Fruit fly (Drosophila melanogaster): ENCODE measurements around the gene bab2.

Gene bab2

DNA sequence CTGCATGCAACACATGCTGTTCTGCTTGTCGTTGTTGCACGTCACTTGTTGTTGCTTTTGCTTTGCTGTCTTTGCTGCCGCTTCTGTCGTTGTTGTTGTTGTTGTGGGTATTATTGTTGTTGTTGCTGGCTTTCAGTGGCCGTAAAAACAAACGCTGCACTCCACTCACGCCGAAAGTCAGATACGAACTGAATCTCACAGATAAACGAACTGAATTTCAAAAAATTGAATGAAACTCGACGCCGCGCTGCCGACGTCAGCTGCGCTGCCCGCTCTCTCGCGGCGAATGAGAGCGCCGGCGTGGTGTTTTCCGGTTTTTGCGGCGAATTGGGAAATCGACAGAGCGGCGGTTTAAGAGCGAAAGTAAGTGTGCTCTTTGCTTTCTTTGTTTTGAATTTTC is at the start of gene bab2:
Gene bab2 (minus strand): TSS at position 192 of the 400 bp plus-strand sequence.
- TF ChIP-seq Snoo (tag; optimal IDR thresholded peaks at IDR 0.05) (peak; percentile 12), D1 (tag; optimal IDR thresholded peaks at IDR 0.05) (no peak), EcR (GFP tag; optimal IDR thresholded peaks at IDR 0.05) (peak; percentile 35), CG15710 (tag; optimal IDR thresholded peaks at IDR 0.05) (no peak), Ets98B (GFP tag; IDR thresholded peaks at IDR 0.05) (no peak), rn (GFP tag; IDR thresholded peaks at IDR 0.05) (no peak), CG14655 (GFP tag; optimal IDR thresholded peaks at IDR 0.05) (no peak), CG4496 (GFP tag; IDR thresholded peaks at IDR 0.05) (peak; percentile 8; the same call in 1 of the 3 replicates), CG12605 (GFP tag; IDR thresholded peaks at IDR 0.05) (peak; percentile 44), fd96Ca (GFP tag; IDR thresholded peaks at IDR 0.05) (no peak), CG8159 (tag; optimal IDR thresholded peaks at IDR 0.05) (no peak), CG34367 (tag; optimal IDR thresholded peaks at IDR 0.05) (no peak), CG10348 (GFP tag; IDR thresholded peaks at IDR 0.05) (no peak), Pif1A (GFP tag; optimal IDR thresholded peaks at IDR 0.05) (no peak), CG9948 (tag; optimal IDR thresholded peaks at IDR 0.05) (no peak), CG17806 (tag; optimal IDR thresholded peaks at IDR 0.05) (no peak), CG8301 (tag; optimal IDR thresholded peaks at IDR 0.05) (no peak), CG13204 (GFP tag; optimal IDR thresholded peaks at IDR 0.05) (peak; percentile 32), gl (tag; optimal IDR thresholded peaks at IDR 0.05) (no peak), Pif1B (GFP tag; optimal IDR thresholded peaks at IDR 0.05) (no peak)

DNA sequence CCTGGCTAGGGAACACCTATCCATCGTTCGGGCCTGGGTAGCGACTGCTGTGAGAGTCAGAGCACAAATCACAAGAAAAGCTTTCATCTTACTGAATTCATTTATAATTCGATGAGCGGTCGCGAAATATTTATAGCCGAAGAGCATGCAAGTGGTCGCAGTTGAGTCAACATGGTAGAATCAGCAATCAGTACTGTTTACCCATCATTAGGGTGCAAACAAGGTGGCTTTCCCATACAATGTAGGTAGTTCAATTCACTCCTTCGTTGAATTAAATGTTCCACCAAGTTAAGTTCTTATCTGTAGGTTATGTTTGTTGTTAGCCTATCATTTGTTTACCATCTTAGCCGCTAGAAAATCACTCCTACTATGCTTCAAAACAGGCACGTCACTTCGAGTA is 41.5 kb upstream of the bab2 start, which contains the start of gene LysP:
Gene LysP (minus strand): TSS at position 101 of the 400 bp plus-strand sequence.
- TF ChIP-seq CG32121 (GFP tag; IDR thresholded peaks at IDR 0.05) (no peak), CG4496 (GFP tag; IDR thresholded peaks at IDR 0.05) (0 out of 3 replicates have a peak, but pooled peaks have one; percentile 19)

DNA sequence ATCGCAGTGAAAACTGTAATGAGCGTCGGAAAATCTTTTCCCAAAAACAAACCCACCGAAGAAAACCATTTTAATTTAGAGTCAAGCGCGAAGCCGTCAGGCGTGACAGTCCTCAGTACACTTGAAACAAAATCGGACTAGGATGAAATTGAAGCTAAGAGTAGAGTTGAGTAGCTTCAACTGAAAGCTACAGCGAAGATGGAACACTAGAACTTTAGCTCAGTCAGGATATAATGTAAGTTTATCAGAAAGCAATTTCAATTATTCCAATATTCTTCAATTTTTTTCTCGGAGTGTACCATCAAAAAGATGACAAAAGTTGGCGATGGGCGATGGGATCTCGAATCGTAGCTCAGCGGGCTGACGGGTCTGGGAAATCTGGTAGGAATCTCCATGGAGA is 39.4 kb upstream of the bab2 start:
- TF ChIP-seq CG4496 (GFP tag; IDR thresholded peaks at IDR 0.05) (peak; percentile 51; the same call in 1 of the 3 replicates), fd96Ca (GFP tag; IDR thresholded peaks at IDR 0.05) (peak; percentile 50; the same call in 2 of the 3 replicates), CG15710 (tag; optimal IDR thresholded peaks at IDR 0.05) (no peak), CG14655 (GFP tag; optimal IDR thresholded peaks at IDR 0.05) (peak; percentile 36), CG32121 (GFP tag; IDR thresholded peaks at IDR 0.05) (no peak), CG9948 (tag; optimal IDR thresholded peaks at IDR 0.05) (no peak), CG12605 (GFP tag; IDR thresholded peaks at IDR 0.05) (no peak), CG8301 (tag; optimal IDR thresholded peaks at IDR 0.05) (peak; percentile 45), CG34367 (tag; optimal IDR thresholded peaks at IDR 0.05) (no peak), Ets98B (GFP tag; IDR thresholded peaks at IDR 0.05) (peak; percentile 41), Snoo (tag; optimal IDR thresholded peaks at IDR 0.05) (no peak), CG13204 (GFP tag; optimal IDR thresholded peaks at IDR 0.05) (no peak), EcR (GFP tag; optimal IDR thresholded peaks at IDR 0.05) (no peak), Pif1A (GFP tag; optimal IDR thresholded peaks at IDR 0.05) (no peak), D1 (tag; optimal IDR thresholded peaks at IDR 0.05) (no peak), Pif1B (GFP tag; optimal IDR thresholded peaks at IDR 0.05) (no peak), CG8159 (tag; optimal IDR thresholded peaks at IDR 0.05) (no peak), rn (GFP tag; IDR thresholded peaks at IDR 0.05) (0 out of 2 replicates have a peak, but pooled peaks have one; percentile 26), gl (tag; optimal IDR thresholded peaks at IDR 0.05) (no peak), CG17806 (tag; optimal IDR thresholded peaks at IDR 0.05) (no peak), CG10348 (GFP tag; IDR thresholded peaks at IDR 0.05) (no peak)

DNA sequence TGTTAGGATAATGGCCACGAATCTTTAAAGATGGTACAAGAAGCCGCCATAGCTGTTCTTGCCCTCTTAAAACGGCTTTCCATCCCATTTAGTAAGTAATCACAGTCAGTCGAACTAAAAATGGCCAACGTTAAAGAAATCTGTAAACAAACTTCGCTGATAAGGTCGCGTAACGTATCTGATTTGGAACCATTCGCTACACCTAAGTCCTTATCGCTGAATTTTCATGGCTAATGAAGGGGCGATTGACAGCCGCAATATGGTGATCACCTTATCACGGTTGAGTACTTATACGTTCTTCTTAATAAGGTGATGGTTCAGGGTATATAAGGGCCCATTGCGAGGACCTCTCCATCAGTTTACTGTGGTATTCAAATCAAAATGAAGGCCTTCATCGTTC is 35.5 kb upstream of the bab2 start, which contains the start of gene LysE:
Gene LysE (plus strand): TSS at position 257 of the 400 bp plus-strand sequence.
- TF ChIP-seq CG12605 (GFP tag; IDR thresholded peaks at IDR 0.05): no peak

DNA sequence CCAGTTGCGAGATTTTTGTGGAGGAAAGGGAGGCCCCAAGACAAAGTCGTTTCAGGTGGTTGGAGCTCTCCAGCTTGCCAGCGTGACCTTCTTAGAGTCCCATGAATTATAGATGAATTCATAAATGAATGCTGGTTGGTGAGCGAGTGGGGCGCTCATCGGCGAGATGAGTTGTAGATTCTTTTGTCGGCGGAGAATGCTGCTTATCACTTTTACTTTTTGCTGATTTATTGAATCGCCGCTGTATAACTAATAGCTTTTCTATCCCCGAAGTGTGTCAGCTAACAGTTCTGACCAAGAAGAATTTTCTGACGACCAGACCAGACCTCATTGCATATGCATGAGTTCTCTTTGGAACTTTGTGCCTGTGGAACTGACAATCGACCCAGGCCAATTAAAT is 35.0 kb upstream of the bab2 start:
- TF ChIP-seq rn (GFP tag; IDR thresholded peaks at IDR 0.05) (no peak), CG17806 (tag; optimal IDR thresholded peaks at IDR 0.05) (no peak), CG9948 (tag; optimal IDR thresholded peaks at IDR 0.05) (no peak), CG12605 (GFP tag; IDR thresholded peaks at IDR 0.05) (no peak), Ets98B (GFP tag; IDR thresholded peaks at IDR 0.05) (no peak), CG32121 (GFP tag; IDR thresholded peaks at IDR 0.05) (no peak)

DNA sequence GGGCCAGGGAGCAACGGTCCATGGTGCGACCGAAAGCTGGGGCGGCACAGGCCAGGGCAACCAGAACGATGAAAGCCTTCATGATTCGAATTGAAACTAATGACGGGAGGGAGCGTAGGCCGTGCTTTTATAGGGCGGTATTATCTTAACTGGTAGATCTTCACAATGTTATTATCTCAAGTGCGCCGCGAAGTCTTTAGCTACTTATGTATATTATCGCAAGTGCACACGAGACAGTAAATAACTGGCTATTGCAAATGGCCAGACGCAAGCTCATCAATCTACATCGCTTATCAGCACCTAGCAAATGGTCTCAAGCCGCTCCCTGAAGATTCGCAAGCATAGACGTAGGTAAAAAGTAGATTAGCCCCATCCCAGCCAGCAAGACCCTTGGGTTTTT is 34.0 kb upstream of the bab2 start, which contains the start of gene LysD:
Gene LysD (minus strand): TSS at position 101 of the 400 bp plus-strand sequence.
- no peak for TF ChIP-seq EcR (GFP tag; optimal IDR thresholded peaks at IDR 0.05)
- no peak for TF ChIP-seq gl (tag; optimal IDR thresholded peaks at IDR 0.05)
- TF ChIP-seq CG12605 (GFP tag; IDR thresholded peaks at IDR 0.05): no peak
- no peak for TF ChIP-seq CG9948 (tag; optimal IDR thresholded peaks at IDR 0.05)
- no peak for TF ChIP-seq CG8159 (tag; optimal IDR thresholded peaks at IDR 0.05)
- no peak for TF ChIP-seq CG14655 (GFP tag; optimal IDR thresholded peaks at IDR 0.05)
- no peak for TF ChIP-seq Pif1B (GFP tag; optimal IDR thresholded peaks at IDR 0.05)

DNA sequence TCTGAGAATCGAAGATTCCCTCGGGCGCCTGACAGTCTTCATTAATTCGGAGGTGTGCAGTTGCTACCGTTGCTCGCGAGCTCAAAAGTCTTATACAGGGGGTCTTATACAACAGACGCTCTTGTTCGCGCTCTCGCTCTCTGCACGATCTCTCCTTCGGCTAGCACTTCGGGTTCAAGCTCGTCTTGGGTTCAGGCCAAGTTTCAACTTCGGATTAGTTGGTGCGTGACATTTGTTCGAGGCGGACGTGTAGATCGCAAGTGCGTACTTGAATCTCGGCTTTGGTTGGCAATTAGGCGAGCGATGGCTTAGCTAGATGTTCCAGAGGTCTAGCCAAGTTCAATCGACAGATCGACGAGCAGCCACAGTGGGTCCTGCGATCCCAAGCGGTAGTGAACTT is 31.1 kb upstream of the bab2 start:
- TF ChIP-seq Pif1A (GFP tag; optimal IDR thresholded peaks at IDR 0.05) (no peak), CG9948 (tag; optimal IDR thresholded peaks at IDR 0.05) (no peak), CG14655 (GFP tag; optimal IDR thresholded peaks at IDR 0.05) (no peak), gl (tag; optimal IDR thresholded peaks at IDR 0.05) (no peak), CG34367 (tag; optimal IDR thresholded peaks at IDR 0.05) (no peak), CG12605 (GFP tag; IDR thresholded peaks at IDR 0.05) (peak; percentile 20; the same call in 1 of the 2 replicates), CG13204 (GFP tag; optimal IDR thresholded peaks at IDR 0.05) (no peak), Pif1B (GFP tag; optimal IDR thresholded peaks at IDR 0.05) (no peak), CG8159 (tag; optimal IDR thresholded peaks at IDR 0.05) (no peak), D1 (tag; optimal IDR thresholded peaks at IDR 0.05) (no peak), CG4496 (GFP tag; IDR thresholded peaks at IDR 0.05) (no peak), CG15710 (tag; optimal IDR thresholded peaks at IDR 0.05) (no peak), CG17806 (tag; optimal IDR thresholded peaks at IDR 0.05) (no peak), rn (GFP tag; IDR thresholded peaks at IDR 0.05) (no peak), Ets98B (GFP tag; IDR thresholded peaks at IDR 0.05) (peak; percentile 49; the same call in 1 of the 2 replicates), fd96Ca (GFP tag; IDR thresholded peaks at IDR 0.05) (no peak), CG8301 (tag; optimal IDR thresholded peaks at IDR 0.05) (no peak), CG32121 (GFP tag; IDR thresholded peaks at IDR 0.05) (no peak), CG10348 (GFP tag; IDR thresholded peaks at IDR 0.05) (no peak), Snoo (tag; optimal IDR thresholded peaks at IDR 0.05) (no peak), EcR (GFP tag; optimal IDR thresholded peaks at IDR 0.05) (peak; percentile 51)

Data from whole organism, pupa.